Fruit fly (Drosophila melanogaster): ENCODE data around the gene CG7884.

- no peak for TF ChIP-seq Hr96 (GFP tag; optimal IDR thresholded peaks at IDR 0.05)
- TF ChIP-seq CG33017 (tag; optimal IDR thresholded peaks at IDR 0.05), result no peak
- no peak for TF ChIP-seq cnc (optimal IDR thresholded peaks at IDR 0.05)
- TF ChIP-seq Clk (GFP tag; optimal IDR thresholded peaks at IDR 0.05), result no peak
- no peak for TF ChIP-seq kay (GFP tag; ENCODE audit: borderline replicate concordance)
- no peak for TF ChIP-seq CG7045 (GFP tag; optimal IDR thresholded peaks at IDR 0.05)
- no peak for TF ChIP-seq CG11617 (GFP tag; optimal IDR thresholded peaks at IDR 0.05)
- no peak for TF ChIP-seq CG7101 (tag; optimal IDR thresholded peaks at IDR 0.05)
- TF ChIP-seq bab1 (GFP tag; optimal IDR thresholded peaks at IDR 0.05), result no peak
- TF ChIP-seq CG1620 (GFP tag; optimal IDR thresholded peaks at IDR 0.05), result no peak
- no peak for TF ChIP-seq CG12768 (GFP tag; optimal IDR thresholded peaks at IDR 0.05)
- TF ChIP-seq ovo (GFP tag; optimal IDR thresholded peaks at IDR 0.05), result no peak
- TF ChIP-seq pad (GFP tag; optimal IDR thresholded peaks at IDR 0.05), result no peak
Measured at dm6 chrX:19220415-19220814, at the start of gene CG7884.
